Fruit fly (Drosophila melanogaster) whole organism, embryonic: Measurements from ENCODE around the gene CG43813.
A peak's percentile ranks its signal among the peaks of the same experiment; 100 is the strongest.

ENCODE experiments used
- CG10654 ChIP-seq: fragments of 200-800 bp; sonication (Bioruptor generic); optimal IDR thresholded peaks from 2 replicates; lab custom pipeline; 2016; ENCODE audit warnings: missing biosample characterization, missing genetic modification characterization
- CG12391 ChIP-seq: fragments of 200-800 bp; sonication (Bioruptor generic); optimal IDR thresholded peaks from 3 replicates; lab custom pipeline; 2018; ENCODE audit warnings: missing biosample characterization, mild to moderate bottlenecking, missing genetic modification characterization, moderate library complexity
- CG12769 ChIP-seq: fragments of 200-800 bp; sonication (Bioruptor generic); optimal IDR thresholded peaks from 2 replicates; lab custom pipeline; 2019; ENCODE audit warnings: missing biosample characterization, mild to moderate bottlenecking, missing genetic modification characterization, moderate library complexity
- CG15269 ChIP-seq: fragments of 200-800 bp; sonication (Bioruptor generic); optimal IDR thresholded peaks from 2 replicates; lab custom pipeline; 2018; ENCODE audit warnings: missing biosample characterization, mild to moderate bottlenecking, missing genetic modification characterization, moderate library complexity
- CG1603 ChIP-seq: fragments of 200-800 bp; sonication (Bioruptor generic); optimal IDR thresholded peaks from 2 replicates; lab custom pipeline; 2019; ENCODE audit warnings: missing biosample characterization, mild to moderate bottlenecking, missing genetic modification characterization, moderate library complexity
- CG17186 ChIP-seq: fragments of 200-800 bp; sonication (Bioruptor generic); optimal IDR thresholded peaks from 3 replicates; lab custom pipeline; 2017; ENCODE audit warnings: missing biosample characterization, missing genetic modification reagents, missing genetic modification characterization
- CG17912 ChIP-seq: fragments of 200-800 bp; sonication (Bioruptor generic); optimal IDR thresholded peaks from 2 replicates; lab custom pipeline; 2018; ENCODE audit warnings: missing biosample characterization, mild to moderate bottlenecking, missing genetic modification characterization
- CG18011 ChIP-seq: fragments of 200-800 bp; sonication (Bioruptor generic); optimal IDR thresholded peaks from 2 replicates; lab custom pipeline; 2017; ENCODE audit warnings: missing biosample characterization, missing genetic modification characterization, mild to moderate bottlenecking, moderate library complexity, missing genotype
- CG3838 ChIP-seq: fragments of 200-800 bp; sonication (Bioruptor generic); optimal IDR thresholded peaks from 3 replicates; lab custom pipeline; 2016; ENCODE audit warnings: missing biosample characterization, missing genetic modification characterization
- CG4328 ChIP-seq: fragments of 200-800 bp; sonication (Bioruptor generic); optimal IDR thresholded peaks from 3 replicates; lab custom pipeline; 2017; ENCODE audit warnings: missing biosample characterization, missing genetic modification reagents, missing genetic modification characterization
- CG4360 ChIP-seq: fragments of 200-800 bp; sonication (Bioruptor generic); IDR thresholded peaks from 2 replicates; pipeline ENCODE4 v1.3.6; 2022; ENCODE audit warnings: missing biosample characterization, missing genetic modification characterization
- CG43689 ChIP-seq: fragments of 200-800 bp; sonication (Bioruptor generic); IDR thresholded peaks from 2 replicates; pipeline ENCODE4 v1.3.6; 2022; ENCODE audit warnings: missing biosample characterization, missing genetic modification characterization
- CG7372 ChIP-seq: fragments of 200-800 bp; sonication (Bioruptor generic); IDR thresholded peaks from 2 replicates; pipeline ENCODE4 v1.3.6; 2022; ENCODE audit warnings: missing biosample characterization, missing genetic modification characterization
- CG7928 ChIP-seq: fragments of 200-800 bp; sonication (Bioruptor generic); optimal IDR thresholded peaks from 2 replicates; lab custom pipeline; 2017; ENCODE audit warnings: missing biosample characterization, mild to moderate bottlenecking, missing genetic modification characterization
- CG9817 ChIP-seq: fragments of 200-800 bp; sonication (Bioruptor generic); optimal IDR thresholded peaks from 2 replicates; lab custom pipeline; 2018; ENCODE audit warnings: missing biosample characterization, mild to moderate bottlenecking, missing genetic modification characterization, moderate library complexity
- CG9932 ChIP-seq: fragments of 200-800 bp; sonication (Bioruptor generic); IDR thresholded peaks from 2 replicates; pipeline ENCODE4 v1.3.6; 2022; ENCODE audit warnings: missing biosample characterization, missing genetic modification characterization
- D ChIP-seq, 2 experiments: fragments of 200-800 bp in 1 of 2; fragments of >200 bp in 1 of 2; sonication (Bioruptor generic) in 1 of 2; optimal IDR thresholded peaks; 2 replicates in 1 of 2; 3 replicates in 1 of 2; lab custom pipeline; 2017; ENCODE audit warnings: mild to moderate bottlenecking in 1 of 2, missing biosample characterization in 1 of 2, missing genetic modification characterization in 1 of 2, missing genetic modification reagents in 1 of 2
- D19A ChIP-seq: fragments of 200-800 bp; optimal IDR thresholded peaks from 3 replicates; lab custom pipeline; 2019; ENCODE audit warnings: missing biosample characterization, mild to moderate bottlenecking, missing genetic modification characterization, moderate library complexity
- Dek ChIP-seq: fragments of 200-800 bp; sonication (Bioruptor generic); optimal IDR thresholded peaks from 3 replicates; lab custom pipeline; 2019; ENCODE audit warnings: missing biosample characterization, mild to moderate bottlenecking, missing genetic modification characterization, moderate library complexity
- Drgx ChIP-seq: fragments of 200-800 bp; sonication (Bioruptor generic); IDR thresholded peaks from 2 replicates; pipeline ENCODE4 v1.3.6; 2022; ENCODE audit warnings: missing biosample characterization, missing genetic modification characterization
- Fer2 ChIP-seq: fragments of 200-800 bp; sonication (Bioruptor generic); optimal IDR thresholded peaks from 2 replicates; lab custom pipeline; 2018; ENCODE audit warnings: missing biosample characterization, mild to moderate bottlenecking, missing genetic modification characterization, moderate library complexity
- Fer3 ChIP-seq: fragments of 200-800 bp; sonication (Bioruptor generic); optimal IDR thresholded peaks from 2 replicates; lab custom pipeline; 2018; ENCODE audit warnings: missing biosample characterization, mild to moderate bottlenecking, missing genetic modification characterization, moderate library complexity
- NC2α ChIP-seq: fragments of 200-800 bp; sonication (Bioruptor generic); optimal IDR thresholded peaks from 2 replicates; lab custom pipeline; 2016; ENCODE audit warnings: missing biosample characterization, missing genetic modification characterization
- Ptx1 ChIP-seq: fragments of 200-800 bp; sonication (Bioruptor generic); IDR thresholded peaks from 2 replicates; pipeline ENCODE4 v1.3.6; 2022; ENCODE audit warnings: missing biosample characterization, missing genetic modification characterization
- Ravus ChIP-seq: fragments of 200-800 bp; sonication (Bioruptor generic); IDR thresholded peaks from 2 replicates; pipeline ENCODE4 v1.3.6; 2022; ENCODE audit warnings: missing biosample characterization, missing genetic modification characterization
- Sry-δ ChIP-seq: fragments of 200-800 bp; sonication (Bioruptor generic); optimal IDR thresholded peaks from 2 replicates; lab custom pipeline; 2016; ENCODE audit warnings: missing biosample characterization, missing genetic modification characterization
- Xbp1 ChIP-seq: fragments of 200-800 bp; sonication (Bioruptor generic); optimal IDR thresholded peaks from 3 replicates; lab custom pipeline; 2016; ENCODE audit warnings: missing biosample characterization, mild to moderate bottlenecking, missing genetic modification characterization
- ab ChIP-seq: fragments of 200-800 bp; sonication (Bioruptor generic); optimal IDR thresholded peaks from 2 replicates; lab custom pipeline; 2016; ENCODE audit warnings: missing biosample characterization, missing genetic modification characterization
- ase ChIP-seq: fragments of 200-800 bp; sonication (Bioruptor generic); IDR thresholded peaks from 3 replicates; pipeline ENCODE4 v1.3.6; 2022; ENCODE audit warnings: missing biosample characterization, missing genetic modification characterization
- ato ChIP-seq: fragments of 200-800 bp; sonication (Bioruptor generic); IDR thresholded peaks from 2 replicates; pipeline ENCODE4 v1.3.6; 2022; ENCODE audit warnings: missing biosample characterization, missing genetic modification characterization; ENCODE audit not compliant: partially characterized antibody
- br ChIP-seq: fragments of >200 bp; optimal IDR thresholded peaks from 2 replicates; lab custom pipeline; 2017
- chif ChIP-seq, 2 experiments: fragments of 200-800 bp; sonication (Bioruptor generic); optimal IDR thresholded peaks; 3 replicates each; lab custom pipeline; 2016; ENCODE audit warnings: missing biosample characterization in 2 of 2, missing genetic modification characterization in 2 of 2
- esg ChIP-seq: fragments of 200-800 bp; sonication (Bioruptor generic); conservative IDR thresholded peaks from 2 replicates; pipeline ENCODE4 v1.3.6; 2022; ENCODE audit warnings: missing biosample characterization, missing genetic modification characterization
- fru ChIP-seq: fragments of >200 bp; optimal IDR thresholded peaks from 2 replicates; lab custom pipeline; 2017
- gro ChIP-seq: fragments of 200-800 bp; sonication (Bioruptor generic); optimal IDR thresholded peaks from 2 replicates; lab custom pipeline; 2016; ENCODE audit warnings: missing biosample characterization, missing genetic modification characterization
- h ChIP-seq: fragments of >200 bp; optimal IDR thresholded peaks from 2 replicates; lab custom pipeline; 2017
- her ChIP-seq: fragments of 200-800 bp; sonication (Bioruptor generic); optimal IDR thresholded peaks from 2 replicates; lab custom pipeline; 2016; ENCODE audit warnings: missing biosample characterization, missing genetic modification characterization
- ind ChIP-seq: fragments of 200-800 bp; sonication (Bioruptor generic); optimal IDR thresholded peaks from 3 replicates; lab custom pipeline; 2016; ENCODE audit warnings: missing biosample characterization, missing genetic modification characterization
- insv ChIP-seq, 2 experiments: fragments of 200-800 bp; sonication (Bioruptor generic); optimal IDR thresholded peaks; 3 replicates each; lab custom pipeline; 2016 to 2018; ENCODE audit warnings: missing biosample characterization in 2 of 2, missing genetic modification characterization in 2 of 2
- maf-S ChIP-seq: fragments of 200-800 bp; sonication (Bioruptor generic); optimal IDR thresholded peaks from 2 replicates; lab custom pipeline; 2016; ENCODE audit warnings: missing biosample characterization, missing genetic modification characterization
- oc ChIP-seq: fragments of 200-800 bp; sonication (Bioruptor generic); optimal IDR thresholded peaks from 2 replicates; lab custom pipeline; 2018; ENCODE audit warnings: missing biosample characterization, mild to moderate bottlenecking, missing genetic modification characterization, moderate library complexity
- otp ChIP-seq: fragments of 200-800 bp; sonication (Bioruptor generic); IDR thresholded peaks from 3 replicates; pipeline ENCODE4, ENCODE4 v1.3.6; 2022; ENCODE audit warnings: missing biosample characterization, missing genetic modification characterization
- pnt ChIP-seq: fragments of 200-800 bp; sonication (Bioruptor generic); optimal IDR thresholded peaks from 3 replicates; lab custom pipeline; 2016; ENCODE audit warnings: missing biosample characterization, missing genetic modification characterization
- prd ChIP-seq, 3 experiments: fragments of >200 bp in 2 of 3; fragments of 200-800 bp in 1 of 3; sonication (Bioruptor generic) in 1 of 3; optimal IDR thresholded peaks in 2 of 3; IDR thresholded peaks in 1 of 3; 2 replicates in 2 of 3; 3 replicates in 1 of 3; pipeline versions ENCODE4 v1.3.6 to Lab custom; 2017 to 2022; ENCODE audit warnings: missing biosample characterization in 1 of 3, missing genetic modification characterization in 1 of 3
- sr ChIP-seq: fragments of 200-800 bp; sonication (Bioruptor generic); IDR thresholded peaks from 3 replicates; pipeline ENCODE4 v1.3.6; 2022; ENCODE audit warnings: missing biosample characterization, missing genetic modification characterization
- stc ChIP-seq: fragments of 200-800 bp; sonication (Bioruptor generic); IDR thresholded peaks from 2 replicates; pipeline ENCODE4 v1.3.6; 2022; ENCODE audit warnings: missing biosample characterization, missing genetic modification characterization
- tio ChIP-seq: fragments of 200-800 bp; sonication (Bioruptor generic); optimal IDR thresholded peaks from 2 replicates; lab custom pipeline; 2017; ENCODE audit warnings: missing biosample characterization, missing genetic modification characterization, inconsistent platforms
- trem ChIP-seq: fragments of 200-800 bp; optimal IDR thresholded peaks from 3 replicates; lab custom pipeline; 2019; ENCODE audit warnings: missing biosample characterization, mild to moderate bottlenecking, missing genetic modification characterization, moderate library complexity
- tx ChIP-seq: fragments of 200-800 bp; sonication (Bioruptor generic); optimal IDR thresholded peaks from 2 replicates; lab custom pipeline; 2016; ENCODE audit warnings: missing biosample characterization, missing genetic modification characterization
- vvl ChIP-seq: fragments of 200-800 bp; sonication (Bioruptor generic); IDR thresholded peaks from 2 replicates; pipeline ENCODE4 v1.3.6; 2022; ENCODE audit warnings: missing biosample characterization, missing genetic modification characterization
- zen ChIP-seq: fragments of 200-800 bp; sonication (Bioruptor generic); optimal IDR thresholded peaks from 3 replicates; lab custom pipeline; 2018; ENCODE audit warnings: missing biosample characterization, mild to moderate bottlenecking, missing genetic modification characterization, moderate library complexity

CG43813 gene

DNA sequence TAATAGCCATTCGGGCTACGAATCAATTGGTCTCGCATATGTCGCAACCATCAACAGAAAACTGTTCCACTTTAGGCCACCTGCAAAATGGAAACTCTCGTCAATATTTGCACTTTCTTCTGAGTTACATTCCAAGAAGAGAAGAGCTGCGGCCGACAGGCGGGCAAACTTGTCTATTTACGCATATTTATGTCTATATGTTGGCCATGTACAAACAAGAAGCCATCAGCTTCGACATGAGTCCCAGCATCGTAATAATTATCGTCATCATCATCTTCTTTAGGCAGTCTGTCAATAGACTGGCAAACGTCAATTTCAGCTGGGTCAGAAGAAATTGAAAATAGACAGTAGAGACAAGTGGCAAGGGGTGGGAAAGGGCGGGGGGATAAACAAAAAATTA, 27.7 kb upstream of the CG43813 start (continued):
- peak; percentile 32 for TF ChIP-seq tio (GFP tag; lab: Kevin White, UChicago)
- TF ChIP-seq fru (lab: Kevin White, UChicago): no peak
- peak; percentile 84; the same call in 2 of the 3 replicates for TF ChIP-seq otp (GFP tag; lab: Robert Waterston, UW)
- TF ChIP-seq Fer3 (tag; lab: Kevin White, UChicago): peak; percentile 59
- TF ChIP-seq ato: no peak
- TF ChIP-seq chif (GFP tag; optimal IDR thresholded peaks at IDR 0.05; lab: Kevin White, UChicago): peak in 1 of 2 experiments; percentile 54
- no peak for TF ChIP-seq gro (GFP tag; lab: Kevin White, UChicago)
- TF ChIP-seq ase (GFP tag; lab: Robert Waterston, UW): no peak
- peak; percentile 29 for TF ChIP-seq trem (tag; lab: Kevin White, UChicago)
- TF ChIP-seq NC2α (GFP tag; lab: Kevin White, UChicago): peak; percentile 39
- peak; percentile 48 for TF ChIP-seq Fer2 (tag; lab: Kevin White, UChicago)
- peak; percentile 49 for TF ChIP-seq CG17186 (GFP tag; lab: Kevin White, UChicago)
- peak; percentile 70 for TF ChIP-seq oc
- TF ChIP-seq CG15269 (tag; lab: Kevin White, UChicago): peak; percentile 19
- no peak for TF ChIP-seq CG7372 (GFP tag; lab: Robert Waterston, UW)
- no peak for TF ChIP-seq ab
- TF ChIP-seq sr (GFP tag; lab: Robert Waterston, UW): peak; percentile 70; the same call in 2 of the 3 replicates
- no peak for TF ChIP-seq tx (GFP tag; lab: Kevin White, UChicago)
- peak; percentile 22 for TF ChIP-seq maf-S (GFP tag; lab: Kevin White, UChicago)
- TF ChIP-seq Xbp1: peak; percentile 1
- TF ChIP-seq CG9817: peak; percentile 44
- no peak for TF ChIP-seq CG9932
- TF ChIP-seq pnt (GFP tag; lab: Kevin White, UChicago): peak; percentile 45
- peak; percentile 64 for TF ChIP-seq CG12769 (tag; lab: Kevin White, UChicago)
- peak in 1 of 2 experiments; percentile 20 for TF ChIP-seq insv (GFP tag; optimal IDR thresholded peaks at IDR 0.05; lab: Kevin White, UChicago)
- peak; percentile 75 for TF ChIP-seq vvl (GFP tag; lab: Robert Waterston, UW)
- TF ChIP-seq CG12391 (tag; lab: Kevin White, UChicago): peak; percentile 36
- TF ChIP-seq CG43689 (GFP tag; lab: Robert Waterston, UW): 0 out of 2 replicates have a peak, but pooled peaks have one; percentile 15
- peak; percentile 80 for TF ChIP-seq CG4328 (GFP tag; lab: Kevin White, UChicago)
- peak; percentile 40 for TF ChIP-seq D19A
- TF ChIP-seq zen (tag; lab: Kevin White, UChicago): no peak
- peak; percentile 33; the same call in 1 of the 2 replicates for TF ChIP-seq Ptx1 (GFP tag; lab: Robert Waterston, UW)
- TF ChIP-seq br (lab: Kevin White, UChicago): no peak
- TF ChIP-seq prd (optimal IDR thresholded peaks at IDR 0.05; lab: Kevin White, UChicago): no peak
- TF ChIP-seq prd (GFP tag; IDR thresholded peaks at IDR 0.05; lab: Robert Waterston, UW): no peak; the same call in 2 of the 3 replicates
- peak; percentile 75 for TF ChIP-seq CG17912 (GFP tag; lab: Kevin White, UChicago)
- no peak for TF ChIP-seq CG18011
- TF ChIP-seq esg: no peak
- TF ChIP-seq ind (GFP tag; lab: Kevin White, UChicago): no peak
- peak; percentile 20 for TF ChIP-seq her
- TF ChIP-seq stc: peak; percentile 57; the same call in 1 of the 2 replicates
- no peak for TF ChIP-seq CG7928 (GFP tag; lab: Kevin White, UChicago)
- TF ChIP-seq Drgx (GFP tag; lab: Robert Waterston, UW): no peak
- no peak for TF ChIP-seq h
- TF ChIP-seq D (optimal IDR thresholded peaks at IDR 0.05; lab: Kevin White, UChicago): no peak
- TF ChIP-seq D (GFP tag; optimal IDR thresholded peaks at IDR 0.05; lab: Kevin White, UChicago): peak; percentile 79
- TF ChIP-seq CG3838 (GFP tag; lab: Kevin White, UChicago): peak; percentile 11
- TF ChIP-seq CG1603 (tag; lab: Kevin White, UChicago): peak; percentile 78
- no peak for TF ChIP-seq Ravus (GFP tag; lab: Robert Waterston, UW)
- TF ChIP-seq Dek: no peak
- peak; percentile 61; the same call in 1 of the 2 replicates for TF ChIP-seq CG4360 (GFP tag; lab: Robert Waterston, UW)
- TF ChIP-seq Sry-δ (GFP tag; lab: Kevin White, UChicago): peak; percentile 4
- TF ChIP-seq CG10654 (GFP tag; lab: Kevin White, UChicago): peak; percentile 49
